Worm (Caenorhabditis elegans): ENCODE data around the gene C13G5.2.

C13G5.2 gene

DNA sequence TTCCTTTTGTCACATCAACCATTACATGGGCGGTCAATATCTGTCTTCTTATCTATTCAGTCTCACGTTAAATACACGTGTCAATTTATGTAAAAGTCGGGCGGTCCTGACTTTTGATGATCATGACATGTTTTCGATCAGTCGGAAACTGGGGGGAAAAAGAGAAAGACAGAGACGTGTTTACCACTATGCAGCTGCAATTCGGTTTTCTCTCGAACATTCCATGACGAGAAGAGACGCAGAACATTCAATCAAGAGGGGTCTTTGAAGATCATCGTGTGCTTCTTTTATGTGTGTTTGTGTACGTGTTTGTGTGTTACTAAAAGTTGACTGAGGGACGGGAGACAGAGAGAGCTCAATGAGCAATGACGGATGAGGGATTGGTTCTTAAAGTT lies 40.1 kb upstream of the C13G5.2 start (continued):
- TF ChIP-seq lin-29 (GFP tag; IDR thresholded peaks at IDR 0.05) (no peak), mep-1 (tag; optimal IDR thresholded peaks at IDR 0.05) (peak; percentile 90), aly-2 (tag; optimal IDR thresholded peaks at IDR 0.05) (no peak), mes-2 (tag; optimal IDR thresholded peaks at IDR 0.05; ENCODE audit: poor library complexity, severe bottlenecking) (no peak), zip-11 (GFP tag; IDR thresholded peaks at IDR 0.05) (no peak), F10B5.3 (tag; optimal IDR thresholded peaks at IDR 0.05) (no peak), daf-19 (GFP tag; conservative IDR thresholded peaks at IDR 0.05) (no peak), ztf-7 (tag; optimal IDR thresholded peaks at IDR 0.05) (peak; percentile 72), attf-4 (tag; optimal IDR thresholded peaks at IDR 0.05) (no peak), nhr-25 (tag; optimal IDR thresholded peaks at IDR 0.05; ENCODE audit: borderline replicate concordance, insufficient read depth) (peak; percentile 72), ZK337.2 (GFP tag; IDR thresholded peaks at IDR 0.05) (no peak), F44E2.7 (GFP tag; IDR thresholded peaks at IDR 0.05) (no peak), nhr-41 (GFP tag; IDR thresholded peaks at IDR 0.05) (no peak), ceh-20 (GFP tag; IDR thresholded peaks at IDR 0.05) (peak; percentile 92; the same call in 1 of the 2 replicates), ceh-82 (tag; optimal IDR thresholded peaks at IDR 0.05) (no peak), lin-39 (tag; optimal IDR thresholded peaks at IDR 0.05) (no peak), egl-43 (GFP tag; IDR thresholded peaks at IDR 0.05) (no peak), ztf-11 (tag; optimal IDR thresholded peaks at IDR 0.05) (no peak), mdt-29 (GFP tag; IDR thresholded peaks at IDR 0.05) (peak; percentile 97), dmd-8 (GFP tag; IDR thresholded peaks at IDR 0.05) (no peak), fkh-10 (GFP tag; optimal IDR thresholded peaks at IDR 0.05) (no peak), lin-13 (GFP tag; optimal IDR thresholded peaks at IDR 0.05) (peak; percentile 74), nhr-42 (GFP tag; IDR thresholded peaks at IDR 0.05) (peak; percentile 60; the same call in 1 of the 2 replicates), ceh-32 (tag; optimal IDR thresholded peaks at IDR 0.05; ENCODE audit: poor library complexity) (no peak), lin-15B (tag; optimal IDR thresholded peaks at IDR 0.05) (no peak), unc-130 (GFP tag; optimal IDR thresholded peaks at IDR 0.05) (no peak)

DNA sequence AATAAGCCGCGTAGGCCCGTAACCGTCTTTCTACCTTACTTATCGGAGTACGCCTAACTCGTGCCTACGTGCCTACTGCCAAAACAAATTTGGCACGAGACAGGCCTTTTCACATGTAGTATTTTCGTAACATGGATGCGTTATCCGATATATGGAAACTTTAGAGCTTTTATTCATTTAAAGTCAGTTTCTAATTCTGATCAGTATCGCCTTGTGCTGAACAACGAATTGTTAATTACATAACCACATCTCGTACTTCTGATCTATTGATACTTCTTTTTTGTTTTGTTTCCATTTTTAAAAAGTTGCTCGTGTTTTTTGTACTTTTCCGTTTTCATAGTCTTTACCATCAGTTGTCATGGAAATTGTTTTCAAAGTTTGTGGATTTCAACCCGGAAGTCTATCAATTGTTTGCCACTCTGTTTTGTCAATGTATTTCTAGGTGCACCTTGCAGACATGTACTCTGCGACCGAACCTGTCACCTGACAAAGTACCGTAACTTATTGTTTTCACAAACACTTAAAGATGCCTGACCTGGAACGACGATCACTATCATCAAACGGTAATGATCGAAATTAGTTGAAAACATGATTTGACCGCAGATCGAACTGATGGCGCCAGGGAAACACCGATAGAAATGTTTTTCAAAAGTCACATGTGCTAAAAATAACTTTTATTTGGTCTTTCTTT lies 39.6 kb upstream of the C13G5.2 start:
- TF ChIP-seq aha-1 (tag) (peak; percentile 97), zag-1 (tag; optimal IDR thresholded peaks at IDR 0.05) (no peak), madf-9 (GFP tag; conservative IDR thresholded peaks at IDR 0.05) (no peak)

DNA sequence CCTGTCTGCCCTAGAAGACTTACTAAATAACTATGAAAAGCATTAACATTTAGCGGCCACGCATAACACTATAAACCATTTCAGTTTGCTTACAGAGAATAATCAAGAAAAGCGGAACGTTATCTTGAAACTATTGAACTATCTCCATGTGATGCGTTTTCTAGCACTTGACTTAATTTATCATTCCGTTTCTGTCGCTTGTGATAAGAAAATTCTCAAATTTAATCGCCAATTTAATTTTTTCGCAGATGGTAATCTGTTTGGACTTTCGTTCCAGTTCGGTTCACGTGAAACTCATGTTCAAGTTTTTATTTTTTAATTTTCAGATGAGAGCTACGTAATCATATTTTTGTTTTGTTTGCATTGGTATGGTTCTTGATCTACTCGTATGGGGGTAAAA lies 38.7 kb upstream of the C13G5.2 start:
- peak in 1 of 2 experiments; percentile 49 for TF ChIP-seq daf-16 (GFP tag; optimal IDR thresholded peaks at IDR 0.05)
- TF ChIP-seq daf-16 (tag; optimal IDR thresholded peaks at IDR 0.05): peak; percentile 94
- no peak for TF ChIP-seq daf-19 (GFP tag; conservative IDR thresholded peaks at IDR 0.05)
- no peak for TF ChIP-seq hmg-1.1 (GFP tag; IDR thresholded peaks at IDR 0.05)
- no peak for TF ChIP-seq spr-3 (GFP tag; optimal IDR thresholded peaks at IDR 0.05)
- peak; percentile 88 for TF ChIP-seq nhr-28 (tag; optimal IDR thresholded peaks at IDR 0.05)
- TF ChIP-seq hlh-11 (tag; optimal IDR thresholded peaks at IDR 0.05): peak; percentile 87
- TF ChIP-seq dmd-8 (GFP tag; IDR thresholded peaks at IDR 0.05): no peak
- TF ChIP-seq nhr-77 (tag; optimal IDR thresholded peaks at IDR 0.05): peak; percentile 65
- 0 out of 2 replicates have a peak, but pooled peaks have one; percentile 41 for TF ChIP-seq tra-1 (GFP tag; IDR thresholded peaks at IDR 0.05)
- TF ChIP-seq Y5F2A.4 (GFP tag; optimal IDR thresholded peaks at IDR 0.05): no peak
- TF ChIP-seq mxl-3 (GFP tag; optimal IDR thresholded peaks at IDR 0.05): peak; percentile 33
- peak; percentile 73 for TF ChIP-seq nhr-48 (tag; optimal IDR thresholded peaks at IDR 0.05)
- no peak for TF ChIP-seq vab-7 (GFP tag; IDR thresholded peaks at IDR 0.05)
- TF ChIP-seq php-3 (GFP tag; IDR thresholded peaks at IDR 0.05): peak; percentile 77
- 0 out of 2 replicates have a peak, but pooled peaks have one; percentile 6 for TF ChIP-seq daf-8 (GFP tag; IDR thresholded peaks at IDR 0.05)
- peak; percentile 87 for TF ChIP-seq mxl-2 (GFP tag; conservative IDR thresholded peaks at IDR 0.05)
- peak in 1 of 2 experiments; percentile 64 for TF ChIP-seq mdl-1 (tag; optimal IDR thresholded peaks at IDR 0.05)
- TF ChIP-seq lsy-2 (tag; optimal IDR thresholded peaks at IDR 0.05): peak in 1 of 2 experiments; percentile 8
- no peak for TF ChIP-seq snpc-1.2 (GFP tag; IDR thresholded peaks at IDR 0.05)
- no peak for TF ChIP-seq unc-130 (GFP tag; optimal IDR thresholded peaks at IDR 0.05)
- peak; percentile 76 for TF ChIP-seq aha-1 (tag)
- TF ChIP-seq T20F7.1 (GFP tag; optimal IDR thresholded peaks at IDR 0.05): peak; percentile 44
- no peak for TF ChIP-seq lin-29 (GFP tag; IDR thresholded peaks at IDR 0.05)
